Fruit fly (Drosophila melanogaster) whole organism, embryonic: ENCODE data around the gene Rrp5.

ENCODE experiments used
- B-H1 ChIP-seq: fragments of 200-800 bp; sonication (Bioruptor generic); IDR thresholded peaks from 3 replicates; pipeline ENCODE4 v1.3.6; 2022; ENCODE audit warnings: missing biosample characterization, missing genetic modification characterization
- CG10431 ChIP-seq: fragments of 200-800 bp; sonication (Bioruptor generic); optimal IDR thresholded peaks from 3 replicates; lab custom pipeline; 2018; ENCODE audit warnings: missing biosample characterization, mild to moderate bottlenecking, missing genetic modification characterization
- CG11247 ChIP-seq: fragments of 200-800 bp; sonication (Bioruptor generic); IDR thresholded peaks from 2 replicates; pipeline ENCODE4 v1.3.6; 2022; ENCODE audit warnings: missing biosample characterization, missing genetic modification characterization
- CG11456 ChIP-seq: fragments of 200-800 bp; sonication (Bioruptor generic); IDR thresholded peaks from 3 replicates; pipeline ENCODE4 v1.3.6; 2022; ENCODE audit warnings: missing biosample characterization, missing genetic modification characterization
- CG11560 ChIP-seq: fragments of 200-800 bp; sonication (Bioruptor generic); IDR thresholded peaks from 3 replicates; pipeline ENCODE4 v1.3.6; 2022; ENCODE audit warnings: missing biosample characterization, missing genetic modification characterization
- CG11695 ChIP-seq: fragments of 200-800 bp; sonication (Bioruptor generic); IDR thresholded peaks from 3 replicates; pipeline ENCODE4 v1.3.6; 2022; ENCODE audit warnings: missing biosample characterization, missing genetic modification characterization
- CG12219 ChIP-seq: fragments of 200-800 bp; sonication (Bioruptor generic); optimal IDR thresholded peaks from 3 replicates; lab custom pipeline; 2018; ENCODE audit warnings: missing biosample characterization, mild to moderate bottlenecking, missing genetic modification characterization
- CG13894 ChIP-seq: fragments of 200-800 bp; sonication (Bioruptor generic); optimal IDR thresholded peaks from 3 replicates; lab custom pipeline; 2018; ENCODE audit warnings: missing biosample characterization, mild to moderate bottlenecking, missing genetic modification characterization, moderate library complexity
- CG16779 ChIP-seq: fragments of 200-800 bp; sonication (Bioruptor generic); IDR thresholded peaks from 2 replicates; pipeline ENCODE4 v1.3.6; 2022; ENCODE audit warnings: missing biosample characterization, missing genetic modification characterization
- CG16813 ChIP-seq: fragments of 200-800 bp; sonication (Bioruptor generic); IDR thresholded peaks from 3 replicates; pipeline ENCODE4 v1.3.6; 2022; ENCODE audit warnings: missing biosample characterization, missing genetic modification characterization; ENCODE audit not compliant: partially characterized antibody
- CG17359 ChIP-seq: fragments of 200-800 bp; sonication (Bioruptor generic); optimal IDR thresholded peaks from 3 replicates; lab custom pipeline; 2018; ENCODE audit warnings: missing biosample characterization, mild to moderate bottlenecking, missing genetic modification characterization, moderate library complexity
- CG17361 ChIP-seq: fragments of 200-800 bp; sonication (Bioruptor generic); IDR thresholded peaks from 3 replicates; pipeline ENCODE4 v1.3.6; 2022; ENCODE audit warnings: missing biosample characterization, missing genetic modification characterization
- CG17829 ChIP-seq: fragments of 200-800 bp; optimal IDR thresholded peaks from 2 replicates; lab custom pipeline; 2019; ENCODE audit warnings: missing biosample characterization, mild to moderate bottlenecking, missing genetic modification characterization, moderate library complexity
- CG18476 ChIP-seq: fragments of 200-800 bp; sonication (Bioruptor generic); optimal IDR thresholded peaks from 2 replicates; lab custom pipeline; 2016; ENCODE audit warnings: missing biosample characterization, mild to moderate bottlenecking, missing genetic modification characterization
- CG2116 ChIP-seq: fragments of 200-800 bp; sonication (Bioruptor generic); optimal IDR thresholded peaks from 3 replicates; lab custom pipeline; 2018; ENCODE audit warnings: missing biosample characterization, mild to moderate bottlenecking, missing genetic modification characterization
- CG2120 ChIP-seq: fragments of 200-800 bp; sonication (Bioruptor generic); optimal IDR thresholded peaks from 3 replicates; lab custom pipeline; 2016; ENCODE audit warnings: missing biosample characterization, missing genetic modification characterization
- CG3281 ChIP-seq: fragments of 200-800 bp; sonication (Bioruptor generic); optimal IDR thresholded peaks from 3 replicates; lab custom pipeline; 2017; ENCODE audit warnings: missing biosample characterization, mild to moderate bottlenecking, missing genetic modification characterization
- CG4328 ChIP-seq: fragments of 200-800 bp; sonication (Bioruptor generic); optimal IDR thresholded peaks from 3 replicates; lab custom pipeline; 2017; ENCODE audit warnings: missing biosample characterization, missing genetic modification reagents, missing genetic modification characterization
- CG7372 ChIP-seq: fragments of 200-800 bp; sonication (Bioruptor generic); IDR thresholded peaks from 2 replicates; pipeline ENCODE4 v1.3.6; 2022; ENCODE audit warnings: missing biosample characterization, missing genetic modification characterization
- CG7745 ChIP-seq: fragments of 200-800 bp; sonication (Bioruptor generic); optimal IDR thresholded peaks from 2 replicates; lab custom pipeline; 2018; ENCODE audit warnings: missing biosample characterization, mild to moderate bottlenecking, missing genetic modification characterization, moderate library complexity
- CG8290 ChIP-seq, 3 experiments: fragments of 200-800 bp; sonication (Bioruptor generic); optimal IDR thresholded peaks; 2 replicates each; lab custom pipeline; 2016 to 2019; ENCODE audit warnings: missing biosample characterization in 3 of 3, missing genetic modification characterization in 3 of 3, mild to moderate bottlenecking in 2 of 3, moderate library complexity in 1 of 3
- CG9797 ChIP-seq: fragments of 200-800 bp; sonication (Bioruptor generic); optimal IDR thresholded peaks from 3 replicates; lab custom pipeline; 2018; ENCODE audit warnings: missing biosample characterization, mild to moderate bottlenecking, missing genetic modification characterization
- CoRest ChIP-seq: fragments of 200-800 bp; sonication (Bioruptor generic); optimal IDR thresholded peaks from 3 replicates; lab custom pipeline; 2018; ENCODE audit warnings: missing biosample characterization, mild to moderate bottlenecking, missing genetic modification characterization, moderate library complexity
- CrebB ChIP-seq: fragments of 200-800 bp; sonication (Bioruptor generic); optimal IDR thresholded peaks from 3 replicates; lab custom pipeline; 2018; ENCODE audit warnings: missing biosample characterization, mild to moderate bottlenecking, missing genetic modification characterization
- Dfd ChIP-seq, 2 experiments: fragments of >200 bp; optimal IDR thresholded peaks; 2 replicates each; lab custom pipeline; 2017; ENCODE audit warnings: missing biosample characterization in 2 of 2, missing genetic modification characterization in 2 of 2
- Dip3 ChIP-seq: fragments of 200-800 bp; sonication (Bioruptor generic); optimal IDR thresholded peaks from 3 replicates; lab custom pipeline; 2016; ENCODE audit warnings: missing biosample characterization, missing genetic modification characterization
- Fer3 ChIP-seq: fragments of 200-800 bp; sonication (Bioruptor generic); optimal IDR thresholded peaks from 2 replicates; lab custom pipeline; 2018; ENCODE audit warnings: missing biosample characterization, mild to moderate bottlenecking, missing genetic modification characterization, moderate library complexity
- Hr3 ChIP-seq: fragments of 200-800 bp; sonication (Bioruptor generic); optimal IDR thresholded peaks from 3 replicates; lab custom pipeline; 2016; ENCODE audit warnings: missing biosample characterization, missing genetic modification characterization
- Mes4 ChIP-seq: fragments of 200-800 bp; sonication (Bioruptor generic); optimal IDR thresholded peaks from 2 replicates; lab custom pipeline; 2016; ENCODE audit warnings: missing biosample characterization, missing genetic modification characterization
- Nf-YA ChIP-seq: fragments of 200-800 bp; sonication (Bioruptor generic); IDR thresholded peaks from 2 replicates; pipeline ENCODE4 v1.3.6; 2022; ENCODE audit warnings: missing biosample characterization, missing genetic modification characterization
- Poxn ChIP-seq: fragments of 200-800 bp; sonication (Bioruptor generic); IDR thresholded peaks from 2 replicates; pipeline ENCODE4 v1.3.6; 2022; ENCODE audit warnings: missing biosample characterization, missing genetic modification characterization
- Sox100B ChIP-seq: fragments of 200-800 bp; sonication (Bioruptor generic); optimal IDR thresholded peaks from 3 replicates; lab custom pipeline; 2018; ENCODE audit warnings: missing biosample characterization, mild to moderate bottlenecking, missing genetic modification characterization
- Sry-δ ChIP-seq: fragments of 200-800 bp; sonication (Bioruptor generic); optimal IDR thresholded peaks from 2 replicates; lab custom pipeline; 2016; ENCODE audit warnings: missing biosample characterization, missing genetic modification characterization
- YL-1 ChIP-seq: fragments of 200-800 bp; sonication (Bioruptor generic); optimal IDR thresholded peaks from 3 replicates; lab custom pipeline; 2017; ENCODE audit warnings: missing biosample characterization, mild to moderate bottlenecking, missing genetic modification characterization
- al ChIP-seq: fragments of 200-800 bp; sonication (Bioruptor generic); IDR thresholded peaks from 2 replicates; pipeline ENCODE4 v1.3.6; 2022; ENCODE audit warnings: missing biosample characterization, missing genetic modification characterization
- ewg ChIP-seq: fragments of 200-800 bp; sonication (Bioruptor generic); optimal IDR thresholded peaks from 3 replicates; lab custom pipeline; 2017; ENCODE audit warnings: mild to moderate bottlenecking, missing biosample characterization, missing genetic modification reagents, missing genetic modification characterization
- fru ChIP-seq: fragments of >200 bp; optimal IDR thresholded peaks from 2 replicates; lab custom pipeline; 2017
- gcm ChIP-seq: fragments of 200-800 bp; sonication (Bioruptor generic); optimal IDR thresholded peaks from 2 replicates; lab custom pipeline; 2019; ENCODE audit warnings: missing biosample characterization, mild to moderate bottlenecking, missing genetic modification characterization, moderate library complexity
- gro ChIP-seq: fragments of 200-800 bp; sonication (Bioruptor generic); optimal IDR thresholded peaks from 2 replicates; lab custom pipeline; 2016; ENCODE audit warnings: missing biosample characterization, missing genetic modification characterization
- hth ChIP-seq: fragments of >200 bp; optimal IDR thresholded peaks from 2 replicates; lab custom pipeline; 2017; ENCODE audit warnings: inconsistent platforms
- oc ChIP-seq: fragments of 200-800 bp; sonication (Bioruptor generic); optimal IDR thresholded peaks from 2 replicates; lab custom pipeline; 2018; ENCODE audit warnings: missing biosample characterization, mild to moderate bottlenecking, missing genetic modification characterization, moderate library complexity
- otp ChIP-seq: fragments of 200-800 bp; sonication (Bioruptor generic); IDR thresholded peaks from 3 replicates; pipeline ENCODE4, ENCODE4 v1.3.6; 2022; ENCODE audit warnings: missing biosample characterization, missing genetic modification characterization
- p53 ChIP-seq: fragments of 200-800 bp; sonication (Bioruptor generic); optimal IDR thresholded peaks from 2 replicates; lab custom pipeline; 2016; ENCODE audit warnings: missing biosample characterization, missing genetic modification characterization
- pho ChIP-seq: fragments of 200-800 bp; sonication (Bioruptor generic); optimal IDR thresholded peaks from 2 replicates; lab custom pipeline; 2016; ENCODE audit warnings: missing biosample characterization, missing genetic modification characterization
- sens-2 ChIP-seq: fragments of 200-800 bp; sonication (Bioruptor generic); IDR thresholded peaks from 2 replicates; pipeline ENCODE4 v1.3.6; 2022; ENCODE audit warnings: missing biosample characterization, missing genetic modification characterization
- stc ChIP-seq: fragments of 200-800 bp; sonication (Bioruptor generic); IDR thresholded peaks from 2 replicates; pipeline ENCODE4 v1.3.6; 2022; ENCODE audit warnings: missing biosample characterization, missing genetic modification characterization
- trem ChIP-seq: fragments of 200-800 bp; optimal IDR thresholded peaks from 3 replicates; lab custom pipeline; 2019; ENCODE audit warnings: missing biosample characterization, mild to moderate bottlenecking, missing genetic modification characterization, moderate library complexity
- tup ChIP-seq: fragments of 200-800 bp; sonication (Bioruptor generic); optimal IDR thresholded peaks from 2 replicates; lab custom pipeline; 2016; ENCODE audit warnings: missing biosample characterization, mild to moderate bottlenecking, missing genetic modification characterization, moderate library complexity
- twi ChIP-seq: fragments of 200-800 bp; optimal IDR thresholded peaks from 2 replicates; lab custom pipeline; 2019; ENCODE audit warnings: missing biosample characterization, mild to moderate bottlenecking, missing genetic modification characterization, moderate library complexity

Gene Rrp5

dm6 chr3R:24294784-24295555 is 38.1 kb downstream of the Rrp5 start, which contains the start of gene crb (continued):
- TF ChIP-seq Hr3 (GFP tag; lab: Kevin White, UChicago), result peak; percentile 36
- TF ChIP-seq CG16779, result no peak
- no peak for TF ChIP-seq CG10431
- TF ChIP-seq CG12219 (GFP tag; lab: Kevin White, UChicago), result no peak
- TF ChIP-seq CG7745 (tag; lab: Kevin White, UChicago), result no peak
- TF ChIP-seq Fer3 (tag; lab: Kevin White, UChicago), result peak; percentile 54
- peak; percentile 54 for TF ChIP-seq CoRest (tag; lab: Kevin White, UChicago)
- no peak for TF ChIP-seq hth (lab: Kevin White, UChicago)
- 0 out of 2 replicates have a peak, but pooled peaks have one; percentile 28 for TF ChIP-seq sens-2 (GFP tag; lab: Robert Waterston, UW)
- 0 out of 3 replicates have a peak, but pooled peaks have one; percentile 41 for TF ChIP-seq CG17361 (GFP tag; lab: Robert Waterston, UW)
- no peak for TF ChIP-seq Poxn (GFP tag; lab: Robert Waterston, UW)
- peak; percentile 45 for TF ChIP-seq gcm
- peak; percentile 75 for TF ChIP-seq CG13894 (tag; lab: Kevin White, UChicago)
- peak; percentile 45 for TF ChIP-seq Mes4 (GFP tag; lab: Kevin White, UChicago)
- peak; percentile 18 for TF ChIP-seq Sry-δ (GFP tag; lab: Kevin White, UChicago)
- peak; percentile 36 for TF ChIP-seq CG8290 (GFP tag; optimal IDR thresholded peaks at IDR 0.05; lab: Kevin White, UChicago)
- TF ChIP-seq CG8290 (tag; optimal IDR thresholded peaks at IDR 0.05; lab: Kevin White, UChicago), result peak in 1 of 2 experiments; percentile 91
- peak; percentile 38 for TF ChIP-seq Dip3 (GFP tag; lab: Kevin White, UChicago)
- peak; percentile 36 for TF ChIP-seq pho (GFP tag; lab: Kevin White, UChicago)
- peak; percentile 43 for TF ChIP-seq CG3281 (GFP tag; lab: Kevin White, UChicago)
- no peak for TF ChIP-seq CG11695 (GFP tag; lab: Robert Waterston, UW)
- no peak for TF ChIP-seq twi
- TF ChIP-seq gro (GFP tag; lab: Kevin White, UChicago), result peak; percentile 41
- no peak for TF ChIP-seq CG7372 (GFP tag; lab: Robert Waterston, UW)

dm6 chr3R:24294299-24294698 is 38.8 kb downstream of the Rrp5 start, which contains the start of gene CG5715:
Gene CG5715, minus strand, starts transcription at chr3R:24294399.
- TF ChIP-seq B-H1, result no peak
- TF ChIP-seq CG2116, result no peak
- no peak for TF ChIP-seq CG11247 (GFP tag; lab: Robert Waterston, UW)
- TF ChIP-seq Nf-YA (GFP tag; lab: Robert Waterston, UW), result no peak
- no peak for TF ChIP-seq al (GFP tag; lab: Robert Waterston, UW)
- TF ChIP-seq CG9797 (GFP tag; lab: Kevin White, UChicago), result no peak
- TF ChIP-seq oc (tag; lab: Kevin White, UChicago), result no peak
- no peak for TF ChIP-seq CG17359 (tag; lab: Kevin White, UChicago)
- TF ChIP-seq tup (GFP tag; lab: Kevin White, UChicago), result no peak
- no peak for TF ChIP-seq trem (tag; lab: Kevin White, UChicago)
- TF ChIP-seq CG18476 (GFP tag; lab: Kevin White, UChicago), result no peak
- TF ChIP-seq CG11456 (GFP tag; lab: Robert Waterston, UW), result no peak
- no peak for TF ChIP-seq fru (lab: Kevin White, UChicago)
- no peak for TF ChIP-seq CG2120

dm6 chr3R:24293171-24293570 is 39.9 kb downstream of the Rrp5 start:
- TF ChIP-seq YL-1, result no peak
- peak; percentile 54 for TF ChIP-seq Sox100B (GFP tag; lab: Kevin White, UChicago)
- no peak for TF ChIP-seq stc
- peak; percentile 27 for TF ChIP-seq CG4328 (GFP tag; lab: Kevin White, UChicago)
- no peak for TF ChIP-seq CrebB
- TF ChIP-seq CG11560 (tag; lab: Robert Waterston, UW), result no peak
- no peak for TF ChIP-seq ewg (GFP tag; lab: Kevin White, UChicago)
- no peak for TF ChIP-seq CG16813 (GFP tag; lab: Robert Waterston, UW)
- no peak for TF ChIP-seq otp (GFP tag; lab: Robert Waterston, UW)
- TF ChIP-seq p53 (GFP tag; lab: Kevin White, UChicago), result no peak
- peak; percentile 24 for TF ChIP-seq CG17829 (tag; lab: Kevin White, UChicago)
- no peak for TF ChIP-seq Dfd (GFP tag; optimal IDR thresholded peaks at IDR 0.05; lab: Kevin White, UChicago)
